Worm (Caenorhabditis elegans) whole organism, L4 larva: ENCODE results near the gene srx-21.

Experiments
- R02D3.7 ChIP-seq: fragments of 150-350 bp; sonication (generic microtip); optimal IDR thresholded peaks from 3 replicates; lab custom pipeline; 2014; ENCODE audit warnings: missing biosample characterization, missing genetic modification characterization
- T26A8.4 ChIP-seq: fragments of 200-800 bp; sonication (Bioruptor generic); IDR thresholded peaks from 2 replicates; pipeline ENCODE4 v1.3.6; 2022; ENCODE audit warnings: missing genetic modification characterization, missing compliant biosample characterization
- Y105C5A.15 ChIP-seq: fragments of 200-800 bp; sonication (Bioruptor generic); IDR thresholded peaks from 2 replicates; pipeline ENCODE4 v1.3.6; 2022; ENCODE audit warnings: missing genetic modification characterization, missing compliant biosample characterization
- Y48G9A.11 ChIP-seq: fragments of 200-800 bp; sonication (Bioruptor generic); IDR thresholded peaks from 2 replicates; pipeline ENCODE4 v1.3.6; 2022; ENCODE audit warnings: missing genetic modification reagents, missing genetic modification characterization, missing compliant biosample characterization
- Y5F2A.4 ChIP-seq: fragments of 200-800 bp; sonication (Bioruptor generic); optimal IDR thresholded peaks from 2 replicates; lab custom pipeline; 2018; ENCODE audit warnings: mild to moderate bottlenecking, missing genetic modification characterization, missing compliant biosample characterization
- ZK337.2 ChIP-seq: fragments of 200-800 bp; sonication (Bioruptor generic); IDR thresholded peaks from 2 replicates; pipeline ENCODE4 v1.3.6; 2022; ENCODE audit warnings: missing genetic modification reagents, missing genetic modification characterization, missing compliant biosample characterization
- ama-1 ChIP-seq: fragments of 150-350 bp; optimal IDR thresholded peaks from 2 replicates; lab custom pipeline; 2014; ENCODE audit warnings: inconsistent platforms, mixed read lengths
- arid-1 ChIP-seq: fragments of 200-800 bp; sonication (Bioruptor generic); conservative IDR thresholded peaks from 2 replicates; pipeline ENCODE4 v1.3.6; 2022; ENCODE audit warnings: missing genetic modification reagents, missing genetic modification characterization, missing compliant biosample characterization
- attf-4 ChIP-seq: sonication (generic microtip); optimal IDR thresholded peaks from 3 replicates; lab custom pipeline; 2017; ENCODE audit warnings: missing biosample characterization, missing genetic modification characterization
- ceh-20 ChIP-seq: fragments of 200-800 bp; sonication (Bioruptor generic); IDR thresholded peaks from 2 replicates; pipeline ENCODE4 v1.3.6; 2022; ENCODE audit warnings: missing genetic modification reagents, missing genetic modification characterization, missing compliant biosample characterization
- ceh-62 ChIP-seq: sonication (generic microtip); optimal IDR thresholded peaks from 2 replicates; lab custom pipeline; 2017; ENCODE audit warnings: missing biosample characterization, missing genetic modification characterization
- ces-1 ChIP-seq: fragments of 150-350 bp; sonication (generic microtip); optimal IDR thresholded peaks from 4 replicates; lab custom pipeline; 2014; ENCODE audit warnings: missing biosample characterization, missing genetic modification reagents, missing genetic modification characterization
- cey-2 ChIP-seq: sonication (generic microtip); optimal IDR thresholded peaks from 3 replicates; lab custom pipeline; 2017; ENCODE audit warnings: missing genetic modification characterization, mild to moderate bottlenecking, missing compliant biosample characterization, antibody characterized with exemption, borderline replicate concordance; ENCODE audit not compliant: insufficient read depth
- daf-12 ChIP-seq: fragments of 150-350 bp; optimal IDR thresholded peaks from 2 replicates; lab custom pipeline; 2014; ENCODE audit warnings: missing biosample characterization, missing genetic modification reagents, missing genetic modification characterization
- daf-16 ChIP-seq, 3 experiments: sonication (generic microtip); optimal IDR thresholded peaks; 2 replicates each; lab custom pipeline; 2016 to 2017; ENCODE audit warnings: missing genetic modification characterization in 3 of 3, missing genetic modification reagents in 3 of 3, mild to moderate bottlenecking in 2 of 3, missing compliant biosample characterization in 2 of 3, missing biosample characterization in 1 of 3, moderate library complexity in 1 of 3
- daf-19 ChIP-seq: fragments of 200-800 bp; sonication (Bioruptor generic); conservative IDR thresholded peaks from 2 replicates; pipeline ENCODE4 v1.3.6; 2022; ENCODE audit warnings: missing genetic modification characterization, missing compliant biosample characterization
- dmd-6 ChIP-seq: fragments of 200-800 bp; sonication (Bioruptor generic); IDR thresholded peaks from 2 replicates; pipeline ENCODE4 v1.3.6; 2022; ENCODE audit warnings: missing genetic modification reagents, missing genetic modification characterization, missing compliant biosample characterization
- dmd-8 ChIP-seq: fragments of 200-800 bp; sonication (Bioruptor generic); IDR thresholded peaks from 2 replicates; pipeline ENCODE4 v1.3.6; 2022; ENCODE audit warnings: missing genetic modification characterization, missing compliant biosample characterization
- dmd-9 ChIP-seq: fragments of 200-800 bp; sonication (Bioruptor generic); IDR thresholded peaks from 2 replicates; pipeline ENCODE4 v1.3.6; 2022; ENCODE audit warnings: missing genetic modification reagents, missing genetic modification characterization, missing compliant biosample characterization
- dpl-1 ChIP-seq: fragments of 150-350 bp; optimal IDR thresholded peaks from 2 replicates; lab custom pipeline; 2014; ENCODE audit warnings: missing biosample characterization, missing genetic modification reagents, missing genetic modification characterization
- dve-1 ChIP-seq: sonication (generic microtip); optimal IDR thresholded peaks from 2 replicates; lab custom pipeline; 2017; ENCODE audit warnings: antibody characterized with exemption, mild to moderate bottlenecking, missing genetic modification characterization, missing compliant biosample characterization; ENCODE audit not compliant: insufficient read depth
- hmg-1.1 ChIP-seq: fragments of 200-800 bp; sonication (Bioruptor generic); IDR thresholded peaks from 2 replicates; pipeline ENCODE4 v1.3.6; 2022; ENCODE audit warnings: missing genetic modification reagents, missing genetic modification characterization, missing compliant biosample characterization
- lim-7 ChIP-seq: fragments of 200-800 bp; sonication (Bioruptor generic); IDR thresholded peaks from 2 replicates; pipeline ENCODE4 v1.3.6; 2022; ENCODE audit warnings: missing genetic modification characterization, missing compliant biosample characterization
- lin-15B ChIP-seq: fragments of 150-350 bp; sonication (generic microtip); optimal IDR thresholded peaks from 3 replicates; lab custom pipeline; 2014; ENCODE audit warnings: missing biosample characterization, missing genetic modification characterization
- lin-38 ChIP-seq: fragments of 200-800 bp; sonication (Bioruptor generic); IDR thresholded peaks from 2 replicates; pipeline ENCODE4 v1.3.6; 2022; ENCODE audit warnings: missing genetic modification reagents, missing genetic modification characterization, missing compliant biosample characterization
- lin-39 ChIP-seq: fragments of 150-350 bp; optimal IDR thresholded peaks from 2 replicates; lab custom pipeline; 2014; ENCODE audit warnings: missing biosample characterization, missing genetic modification reagents, missing genetic modification characterization
- lir-3 ChIP-seq: sonication (generic microtip); optimal IDR thresholded peaks from 2 replicates; lab custom pipeline; 2016; ENCODE audit warnings: mild to moderate bottlenecking, missing genetic modification characterization, missing compliant biosample characterization
- madf-9 ChIP-seq: fragments of 200-800 bp; sonication (Bioruptor generic); conservative IDR thresholded peaks from 2 replicates; pipeline ENCODE4 v1.3.6; 2022; ENCODE audit warnings: missing genetic modification reagents, missing genetic modification characterization, missing compliant biosample characterization
- mdl-1 ChIP-seq, 2 experiments: fragments of 150-350 bp in 1 of 2; sonication (generic microtip) in 1 of 2; optimal IDR thresholded peaks; 2 replicates each; lab custom pipeline; 2014 to 2017; ENCODE audit warnings: missing biosample characterization in 2 of 2, missing genetic modification characterization in 2 of 2
- mep-1 ChIP-seq: fragments of 150-350 bp; sonication (generic microtip); optimal IDR thresholded peaks from 3 replicates; lab custom pipeline; 2014; ENCODE audit warnings: missing biosample characterization, missing genetic modification characterization
- mxl-3 ChIP-seq: fragments of 200-800 bp; sonication (Bioruptor generic); optimal IDR thresholded peaks from 2 replicates; lab custom pipeline; 2018; ENCODE audit warnings: mild to moderate bottlenecking, missing genetic modification characterization, missing compliant biosample characterization
- nhr-102 ChIP-seq: sonication (generic microtip); optimal IDR thresholded peaks from 2 replicates; lab custom pipeline; 2016; ENCODE audit warnings: mild to moderate bottlenecking, missing genetic modification characterization, moderate library complexity, missing compliant biosample characterization
- nhr-111 ChIP-seq: fragments of 200-800 bp; sonication (Bioruptor generic); optimal IDR thresholded peaks from 2 replicates; lab custom pipeline; 2018; ENCODE audit warnings: mild to moderate bottlenecking, missing genetic modification characterization, missing compliant biosample characterization
- nhr-28 ChIP-seq: fragments of 150-350 bp; optimal IDR thresholded peaks from 2 replicates; lab custom pipeline; 2014; ENCODE audit warnings: missing biosample characterization, missing genetic modification characterization
- nhr-42 ChIP-seq: fragments of 200-800 bp; sonication (Bioruptor generic); IDR thresholded peaks from 2 replicates; pipeline ENCODE4 v1.3.6; 2022; ENCODE audit warnings: missing genetic modification characterization, missing compliant biosample characterization
- nhr-76 ChIP-seq: fragments of 150-350 bp; optimal IDR thresholded peaks from 2 replicates; lab custom pipeline; 2014; ENCODE audit warnings: missing biosample characterization, missing genetic modification characterization
- pha-4 ChIP-seq, 2 experiments: fragments of 150-350 bp in 1 of 2; fragments of 200-800 bp in 1 of 2; sonication (Bioruptor generic) in 1 of 2; IDR thresholded peaks in 1 of 2; optimal IDR thresholded peaks in 1 of 2; 2 replicates each; pipeline versions ENCODE4 v1.3.6 to Lab custom; 2014 to 2022; ENCODE audit warnings: missing genetic modification characterization in 2 of 2, missing genetic modification reagents in 2 of 2, missing biosample characterization in 1 of 2, missing compliant biosample characterization in 1 of 2
- rbr-2 ChIP-seq: sonication (generic microtip); optimal IDR thresholded peaks from 2 replicates; lab custom pipeline; 2016; ENCODE audit warnings: missing genotype, missing genetic modification characterization, missing compliant biosample characterization
- saeg-2 ChIP-seq: fragments of 200-800 bp; sonication (Bioruptor generic); IDR thresholded peaks from 2 replicates; pipeline ENCODE4 v1.3.6; 2022; ENCODE audit warnings: missing genetic modification reagents, missing genetic modification characterization, missing compliant biosample characterization
- snpc-1.2 ChIP-seq: fragments of 200-800 bp; sonication (Bioruptor generic); IDR thresholded peaks from 2 replicates; pipeline ENCODE4 v1.3.6; 2022; ENCODE audit warnings: missing genetic modification reagents, missing genetic modification characterization, missing compliant biosample characterization
- spr-1 ChIP-seq: sonication (generic microtip); optimal IDR thresholded peaks from 2 replicates; lab custom pipeline; 2016; ENCODE audit warnings: mild to moderate bottlenecking, missing genetic modification characterization, missing compliant biosample characterization
- tag-97 ChIP-seq: fragments of 200-800 bp; sonication (Bioruptor generic); IDR thresholded peaks from 2 replicates; pipeline ENCODE4 v1.3.6; 2022; ENCODE audit warnings: missing genetic modification characterization, missing compliant biosample characterization
- unc-130 ChIP-seq: sonication (generic microtip); optimal IDR thresholded peaks from 2 replicates; lab custom pipeline; 2016; ENCODE audit warnings: missing genetic modification reagents, missing genetic modification characterization, missing compliant biosample characterization
- unc-62 ChIP-seq, 3 experiments: fragments of 150-350 bp in 1 of 3; sonication (generic microtip); optimal IDR thresholded peaks in 2 of 3; peaks in 1 of 3; 1 replicate in 1 of 3; 2 replicates in 2 of 3; lab custom pipeline; 2014 to 2017; ENCODE audit warnings: missing biosample characterization in 3 of 3, missing genetic modification characterization in 3 of 3, missing genetic modification reagents in 3 of 3, missing genotype in 1 of 3
- vab-7 ChIP-seq: fragments of 200-800 bp; sonication (Bioruptor generic); IDR thresholded peaks from 2 replicates; pipeline ENCODE4 v1.3.6; 2022; ENCODE audit warnings: missing genetic modification reagents, missing genetic modification characterization, missing compliant biosample characterization
- zfp-3 ChIP-seq: fragments of 200-800 bp; sonication (Bioruptor generic); conservative IDR thresholded peaks from 2 replicates; pipeline ENCODE4 v1.3.6; 2022; ENCODE audit warnings: missing genetic modification reagents, missing genetic modification characterization, missing compliant biosample characterization
- zip-11 ChIP-seq: fragments of 200-800 bp; sonication (Bioruptor generic); IDR thresholded peaks from 2 replicates; pipeline ENCODE4 v1.3.6; 2022; ENCODE audit warnings: missing genetic modification characterization, missing compliant biosample characterization

srx-21 gene

ce11 chrV:726573-727483, 50.0 kb downstream of the srx-21 start:
- TF ChIP-seq rbr-2 (tag; lab: Kevin White, UChicago) (no peak), lim-7 (GFP tag; lab: Robert Waterston, UW) (0 out of 2 replicates have a peak, but pooled peaks have one; percentile 8), pha-4 (GFP tag; IDR thresholded peaks at IDR 0.05; lab: Robert Waterston, UW) (peak; percentile 18; the same call in 1 of the 2 replicates), pha-4 (tag; optimal IDR thresholded peaks at IDR 0.05; lab: Kevin White, UChicago) (no peak), zip-11 (no peak), Y5F2A.4 (GFP tag; lab: Kevin White, UChicago) (no peak), cey-2 (tag; lab: Kevin White, UChicago) (no peak), daf-19 (GFP tag; lab: Robert Waterston, UW) (0 out of 2 replicates have a peak, but pooled peaks have one; percentile 38), arid-1 (GFP tag; lab: Robert Waterston, UW) (no peak), T26A8.4 (peak; percentile 27; the same call in 1 of the 2 replicates), mep-1 (tag; lab: Kevin White, UChicago) (peak; percentile 30), lin-15B (no peak), daf-16 (GFP tag; optimal IDR thresholded peaks at IDR 0.05; lab: Kevin White, UChicago) (peak in 1 of 2 experiments; percentile 6), daf-16 (tag; optimal IDR thresholded peaks at IDR 0.05; lab: Kevin White, UChicago) (no peak), nhr-42 (GFP tag; lab: Robert Waterston, UW) (peak; percentile 24; the same call in 1 of the 2 replicates), tag-97 (GFP tag; lab: Robert Waterston, UW) (no peak), lin-39 (tag; lab: Kevin White, UChicago) (no peak), nhr-28 (tag; lab: Kevin White, UChicago) (peak; percentile 26), ama-1 (lab: Kevin White, UChicago) (peak; percentile 89), unc-130 (GFP tag; lab: Kevin White, UChicago) (no peak), daf-12 (tag; lab: Kevin White, UChicago) (no peak), dve-1 (tag; lab: Kevin White, UChicago) (peak; percentile 43), saeg-2 (GFP tag; lab: Robert Waterston, UW) (no peak), unc-62 (GFP tag; optimal IDR thresholded peaks at IDR 0.05 in 1 of 2; lab: Kevin White, UChicago) (no peak), unc-62 (tag; optimal IDR thresholded peaks at IDR 0.05; lab: Kevin White, UChicago) (no peak), nhr-76 (tag; lab: Kevin White, UChicago) (no peak), ceh-20 (GFP tag; lab: Robert Waterston, UW) (no peak), attf-4 (no peak), Y105C5A.15 (no peak), ZK337.2 (no peak), R02D3.7 (tag; lab: Kevin White, UChicago) (no peak), mdl-1 (tag; optimal IDR thresholded peaks at IDR 0.05; lab: Kevin White, UChicago) (no peak), dmd-6 (GFP tag; lab: Robert Waterston, UW) (no peak; the same call in 1 of the 2 replicates), lir-3 (tag; lab: Kevin White, UChicago) (no peak), spr-1 (tag; lab: Kevin White, UChicago) (no peak), ces-1 (no peak), hmg-1.1 (GFP tag; lab: Robert Waterston, UW) (no peak), mxl-3 (GFP tag; lab: Kevin White, UChicago) (no peak), vab-7 (GFP tag; lab: Robert Waterston, UW) (no peak), nhr-111 (no peak), Y48G9A.11 (GFP tag; lab: Robert Waterston, UW) (no peak), snpc-1.2 (GFP tag; lab: Robert Waterston, UW) (no peak), dmd-9 (peak; percentile 7; the same call in 1 of the 2 replicates), madf-9 (GFP tag; lab: Robert Waterston, UW) (no peak), nhr-102 (tag; lab: Kevin White, UChicago) (no peak), dmd-8 (GFP tag; lab: Robert Waterston, UW) (no peak), ceh-62 (tag; lab: Kevin White, UChicago) (no peak), zfp-3 (peak; percentile 41; the same call in 1 of the 2 replicates), dpl-1 (GFP tag; lab: Kevin White, UChicago) (no peak), lin-38 (GFP tag; lab: Robert Waterston, UW) (0 out of 2 replicates have a peak, but pooled peaks have one; percentile 3)
